Fruit fly (Drosophila melanogaster) whole organism: Measurements from ENCODE around the gene ed.

Experiments used
- CG8478 ChIP-seq: fragments of >200 bp; optimal IDR thresholded peaks from 2 replicates; lab custom pipeline; 2018; ENCODE audit warnings: inconsistent platforms
- Dll ChIP-seq: fragments of >200 bp; optimal IDR thresholded peaks from 2 replicates; lab custom pipeline; 2017
- EcR ChIP-seq, 2 experiments: fragments of >200 bp; optimal IDR thresholded peaks; 2 replicates each; lab custom pipeline; 2017; ENCODE audit warnings: missing biosample characterization in 2 of 2, missing genetic modification characterization in 2 of 2, missing genetic modification reagents in 2 of 2
- pan ChIP-seq: fragments of >200 bp; optimal IDR thresholded peaks from 2 replicates; lab custom pipeline; 2017
- psq ChIP-seq: fragments of >200 bp; optimal IDR thresholded peaks from 2 replicates; lab custom pipeline; 2017
- usp ChIP-seq: fragments of >200 bp; optimal IDR thresholded peaks from 2 replicates; lab custom pipeline; 2017; ENCODE audit warnings: missing biosample characterization, missing genetic modification characterization, mixed read lengths

ed gene

dm6 chr2L:4069573-4069972 is 38.4 kb downstream of the ed start:
- TF ChIP-seq pan (lab: Kevin White, UChicago) (no peak), Dll (lab: Kevin White, UChicago) (no peak), CG8478 (lab: Kevin White, UChicago) (no peak), usp (GFP tag; lab: Kevin White, UChicago) (no peak), EcR (GFP tag; optimal IDR thresholded peaks at IDR 0.05; lab: Kevin White, UChicago) (no peak)

dm6 chr2L:4070442-4070841 is 39.3 kb downstream of the ed start:
- TF ChIP-seq Dll (lab: Kevin White, UChicago), result no peak
- TF ChIP-seq psq, result no peak
- TF ChIP-seq CG8478 (lab: Kevin White, UChicago), result no peak
- TF ChIP-seq pan (lab: Kevin White, UChicago), result no peak
- TF ChIP-seq usp (GFP tag; lab: Kevin White, UChicago), result no peak
- TF ChIP-seq EcR (GFP tag; optimal IDR thresholded peaks at IDR 0.05; lab: Kevin White, UChicago), result no peak

dm6 chr2L:4071558-4071957 is 40.4 kb downstream of the ed start:
- no peak for TF ChIP-seq usp (GFP tag; lab: Kevin White, UChicago)
- TF ChIP-seq CG8478 (lab: Kevin White, UChicago), result no peak
- no peak for TF ChIP-seq psq
- TF ChIP-seq pan (lab: Kevin White, UChicago), result no peak
- no peak for TF ChIP-seq Dll (lab: Kevin White, UChicago)
- TF ChIP-seq EcR (GFP tag; optimal IDR thresholded peaks at IDR 0.05; lab: Kevin White, UChicago), result no peak

dm6 chr2L:4075783-4076182 is 44.6 kb downstream of the ed start:
- TF ChIP-seq Dll (lab: Kevin White, UChicago) (no peak), psq (no peak), EcR (GFP tag; optimal IDR thresholded peaks at IDR 0.05; lab: Kevin White, UChicago) (no peak), usp (GFP tag; lab: Kevin White, UChicago) (no peak), pan (lab: Kevin White, UChicago) (no peak), CG8478 (lab: Kevin White, UChicago) (no peak)

dm6 chr2L:4080768-4081167 is 49.6 kb downstream of the ed start:
- TF ChIP-seq psq (no peak), CG8478 (lab: Kevin White, UChicago) (no peak), EcR (GFP tag; optimal IDR thresholded peaks at IDR 0.05; lab: Kevin White, UChicago) (no peak), pan (lab: Kevin White, UChicago) (no peak), Dll (lab: Kevin White, UChicago) (no peak), usp (GFP tag; lab: Kevin White, UChicago) (no peak)

- TF ChIP-seq usp (GFP tag; lab: Kevin White, UChicago) (no peak), EcR (GFP tag; optimal IDR thresholded peaks at IDR 0.05; lab: Kevin White, UChicago) (no peak), CG8478 (lab: Kevin White, UChicago) (no peak), Dll (lab: Kevin White, UChicago) (no peak), pan (lab: Kevin White, UChicago) (no peak), psq (no peak)
These were observed 53.0 kb downstream of the ed start for dm6 chr2L:4084166-4084565.

DNA sequence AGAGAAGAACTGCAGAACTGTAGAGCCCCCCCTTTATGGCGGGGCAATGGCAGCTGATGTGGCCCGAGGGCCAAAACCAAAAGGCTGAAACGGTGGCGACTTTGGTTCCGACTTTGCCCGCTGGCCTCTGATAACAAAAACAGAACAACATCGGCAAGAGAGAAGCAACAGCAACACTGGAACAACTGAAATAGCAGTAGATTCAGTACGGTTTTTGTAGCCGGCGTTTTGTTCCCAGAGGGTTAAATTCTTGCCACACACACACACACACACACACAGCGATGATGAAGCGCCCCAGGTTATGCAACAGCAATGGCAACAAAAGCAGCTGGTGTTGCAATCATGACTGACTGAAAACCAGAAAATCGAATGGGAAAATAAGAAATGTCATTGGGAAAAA is 58.4 kb downstream of the ed start:
- TF ChIP-seq CG8478 (lab: Kevin White, UChicago), result no peak
- TF ChIP-seq usp (GFP tag; lab: Kevin White, UChicago), result no peak
- no peak for TF ChIP-seq psq
- TF ChIP-seq EcR (GFP tag; optimal IDR thresholded peaks at IDR 0.05; lab: Kevin White, UChicago), result no peak
- no peak for TF ChIP-seq Dll (lab: Kevin White, UChicago)
- no peak for TF ChIP-seq pan (lab: Kevin White, UChicago)

DNA sequence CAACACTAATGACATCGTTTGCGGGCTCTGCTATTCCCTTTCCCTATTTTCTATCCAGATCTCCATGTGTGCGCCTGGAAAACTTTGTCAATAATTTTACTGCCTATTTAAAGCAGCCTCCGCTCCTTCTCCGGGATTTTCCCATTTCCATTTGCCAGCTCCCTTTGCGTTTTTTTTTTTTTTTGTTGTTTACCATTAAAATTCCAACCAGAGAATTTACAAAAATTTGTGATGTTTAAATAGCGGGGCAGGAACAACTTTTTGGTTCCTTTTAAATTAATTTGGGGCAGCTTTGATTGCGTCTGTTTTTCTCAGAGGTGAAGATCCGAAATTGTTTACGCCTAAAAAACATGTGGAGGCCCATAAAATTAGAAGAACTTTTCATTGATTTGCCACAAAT is 60.5 kb downstream of the ed start:
- TF ChIP-seq psq, result no peak
- no peak for TF ChIP-seq EcR (GFP tag; optimal IDR thresholded peaks at IDR 0.05; lab: Kevin White, UChicago)
- TF ChIP-seq Dll (lab: Kevin White, UChicago), result no peak
- TF ChIP-seq CG8478 (lab: Kevin White, UChicago), result no peak
- no peak for TF ChIP-seq pan (lab: Kevin White, UChicago)

DNA sequence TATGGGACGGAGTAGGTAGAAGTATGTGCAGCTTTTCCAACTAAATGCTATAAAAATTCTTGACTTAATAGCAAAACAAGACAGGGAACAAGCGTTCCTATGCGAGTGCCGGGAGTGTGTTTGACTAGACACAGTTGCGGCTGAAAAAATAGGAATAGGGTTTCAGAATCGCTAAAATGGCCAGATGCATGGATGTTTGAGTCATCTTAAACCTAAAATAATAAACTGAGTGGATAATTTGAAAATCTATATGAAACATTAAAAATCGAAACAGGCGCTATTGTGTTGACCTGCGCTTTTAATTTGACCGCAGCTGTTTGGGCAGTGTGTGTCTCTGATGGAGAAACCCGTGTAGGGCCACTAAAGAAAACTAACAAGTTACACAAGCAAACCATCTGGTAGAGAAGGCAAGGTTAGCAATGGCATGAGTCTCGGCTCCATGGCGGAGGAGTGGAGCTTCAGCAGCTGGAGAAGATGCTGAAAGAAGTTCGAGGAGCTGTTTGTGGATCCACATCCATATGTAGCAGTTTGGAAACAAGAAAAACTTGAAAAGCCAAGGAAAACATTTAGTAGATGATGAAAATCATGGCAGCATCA is 62.6 kb downstream of the ed start:
- TF ChIP-seq usp (GFP tag; lab: Kevin White, UChicago) (no peak), CG8478 (lab: Kevin White, UChicago) (no peak), EcR (GFP tag; optimal IDR thresholded peaks at IDR 0.05; lab: Kevin White, UChicago) (no peak), Dll (lab: Kevin White, UChicago) (no peak), pan (lab: Kevin White, UChicago) (no peak), psq (no peak)

DNA sequence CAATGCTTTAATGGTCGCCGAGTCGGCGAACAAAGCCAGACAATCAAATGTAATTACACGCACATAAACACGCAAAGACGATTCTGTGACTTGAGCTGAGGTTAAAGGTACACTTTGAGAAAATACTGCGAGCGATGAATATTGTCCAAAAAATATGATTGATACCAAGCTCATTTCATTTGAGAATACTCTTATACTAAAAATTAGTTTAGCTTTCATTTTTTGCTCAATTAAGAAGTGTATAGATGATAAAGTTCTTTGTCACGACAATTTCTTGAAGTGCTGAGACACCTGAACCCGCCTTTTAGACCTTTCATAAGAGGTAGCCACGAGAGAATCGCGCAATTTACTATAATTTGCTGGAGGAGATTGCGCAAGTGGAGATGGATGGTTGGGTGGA is 65.4 kb downstream of the ed start:
- TF ChIP-seq pan (lab: Kevin White, UChicago) (no peak), Dll (lab: Kevin White, UChicago) (no peak), EcR (GFP tag; optimal IDR thresholded peaks at IDR 0.05; lab: Kevin White, UChicago) (no peak), usp (GFP tag; lab: Kevin White, UChicago) (no peak), psq (no peak), CG8478 (lab: Kevin White, UChicago) (no peak)

DNA sequence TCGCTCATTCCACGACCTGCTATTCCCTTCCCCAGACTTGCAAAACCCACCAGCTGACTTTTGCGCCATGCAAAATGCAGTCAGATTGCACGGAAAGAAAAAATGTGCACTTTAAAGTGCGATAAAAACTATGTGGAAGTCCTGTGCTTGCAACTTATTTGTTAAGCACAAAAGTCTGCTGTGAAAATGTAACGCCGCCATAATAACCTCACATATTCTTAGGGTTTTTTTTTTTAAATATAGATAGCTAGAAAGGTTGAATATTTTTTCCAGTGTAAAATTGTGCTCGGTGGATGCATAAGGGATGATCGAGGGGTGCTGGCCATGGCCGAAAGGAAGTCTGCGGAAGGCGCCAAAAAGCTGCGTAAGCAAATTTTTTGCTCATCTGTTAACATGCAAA is 79.0 kb downstream of the ed start:
- TF ChIP-seq CG8478 (lab: Kevin White, UChicago) (no peak), pan (lab: Kevin White, UChicago) (no peak), EcR (GFP tag; optimal IDR thresholded peaks at IDR 0.05; lab: Kevin White, UChicago) (no peak), Dll (lab: Kevin White, UChicago) (no peak), psq (no peak), usp (GFP tag; lab: Kevin White, UChicago) (no peak)

- TF ChIP-seq pan (lab: Kevin White, UChicago), result no peak
- no peak for TF ChIP-seq usp (GFP tag; lab: Kevin White, UChicago)
- no peak for TF ChIP-seq CG8478 (lab: Kevin White, UChicago)
- TF ChIP-seq EcR (GFP tag; optimal IDR thresholded peaks at IDR 0.05; lab: Kevin White, UChicago), result no peak
- no peak for TF ChIP-seq psq
- no peak for TF ChIP-seq Dll (lab: Kevin White, UChicago)
These were observed 85.5 kb downstream of the ed start for dm6 chr2L:4116656-4117055.
